Worm (Caenorhabditis elegans): ENCODE data around the gene chpf-1.

DNA sequence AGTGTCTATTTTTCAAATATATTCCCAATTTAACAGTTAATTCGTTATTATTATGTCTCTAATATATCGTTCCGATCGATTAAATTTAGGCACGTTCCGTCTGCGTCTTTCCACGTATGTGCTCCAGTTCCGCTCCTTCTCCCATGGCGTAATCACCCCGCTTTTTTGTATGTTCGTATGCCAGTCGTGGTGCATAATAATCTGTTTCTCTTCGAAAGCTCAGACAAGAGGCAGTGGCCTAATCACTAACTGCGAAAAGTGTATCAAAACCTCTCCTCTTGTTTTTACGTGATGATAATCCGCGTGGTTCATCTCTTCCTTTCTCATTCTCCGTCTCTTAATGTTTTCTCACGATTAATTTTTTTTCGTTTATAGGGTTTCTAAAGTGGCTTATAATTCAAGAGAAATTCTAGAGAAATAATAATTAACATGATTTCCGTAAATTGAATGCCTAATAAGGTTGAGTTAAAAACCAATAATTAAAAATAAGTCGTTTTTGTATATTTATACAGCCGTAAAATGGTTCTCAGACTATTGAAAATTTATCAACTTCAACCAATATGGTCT, 44.5 kb upstream of the chpf-1 start:
- TF ChIP-seq tab-1 (GFP tag; IDR thresholded peaks at IDR 0.05), result no peak
- no peak for TF ChIP-seq cog-1 (tag; optimal IDR thresholded peaks at IDR 0.05)
- no peak for TF ChIP-seq ztf-29 (GFP tag; IDR thresholded peaks at IDR 0.05)
- no peak for TF ChIP-seq med-1 (GFP tag; optimal IDR thresholded peaks at IDR 0.05; ENCODE audit: insufficient read depth)
- no peak for TF ChIP-seq ref-1 (GFP tag; conservative IDR thresholded peaks at IDR 0.05)
- TF ChIP-seq T22C8.4 (GFP tag; IDR thresholded peaks at IDR 0.05), result no peak
- no peak for TF ChIP-seq flt-1 (GFP tag; IDR thresholded peaks at IDR 0.05)
- TF ChIP-seq klf-2 (GFP tag; conservative IDR thresholded peaks at IDR 0.05), result no peak
